Fruit fly (Drosophila melanogaster) whole organism, embryonic: ENCODE data around the gene Calr.

Experiments
- CG10267 ChIP-seq: fragments of 200-800 bp; sonication (Bioruptor generic); optimal IDR thresholded peaks from 2 replicates; lab custom pipeline; 2018; ENCODE audit warnings: missing biosample characterization, mild to moderate bottlenecking, missing genetic modification characterization, moderate library complexity
- CG10274 ChIP-seq: fragments of 200-800 bp; sonication (Bioruptor generic); optimal IDR thresholded peaks from 3 replicates; lab custom pipeline; 2017; ENCODE audit warnings: missing biosample characterization, mild to moderate bottlenecking, missing genetic modification characterization
- CG10431 ChIP-seq: fragments of 200-800 bp; sonication (Bioruptor generic); optimal IDR thresholded peaks from 3 replicates; lab custom pipeline; 2018; ENCODE audit warnings: missing biosample characterization, mild to moderate bottlenecking, missing genetic modification characterization
- CG12659 ChIP-seq: fragments of 200-800 bp; sonication (Bioruptor generic); optimal IDR thresholded peaks from 3 replicates; lab custom pipeline; 2017; ENCODE audit warnings: mild to moderate bottlenecking, missing biosample characterization, missing genetic modification reagents, missing genetic modification characterization
- CG13775 ChIP-seq: fragments of 200-800 bp; sonication (Bioruptor generic); optimal IDR thresholded peaks from 3 replicates; lab custom pipeline; 2017; ENCODE audit warnings: missing biosample characterization, mild to moderate bottlenecking, missing genetic modification characterization
- CG13894 ChIP-seq: fragments of 200-800 bp; sonication (Bioruptor generic); optimal IDR thresholded peaks from 3 replicates; lab custom pipeline; 2018; ENCODE audit warnings: missing biosample characterization, mild to moderate bottlenecking, missing genetic modification characterization, moderate library complexity
- CG14710 ChIP-seq: fragments of 200-800 bp; sonication (Bioruptor generic); optimal IDR thresholded peaks from 3 replicates; lab custom pipeline; 2019; ENCODE audit warnings: missing biosample characterization, mild to moderate bottlenecking, missing genetic modification characterization, moderate library complexity
- CG15269 ChIP-seq: fragments of 200-800 bp; sonication (Bioruptor generic); optimal IDR thresholded peaks from 2 replicates; lab custom pipeline; 2018; ENCODE audit warnings: missing biosample characterization, mild to moderate bottlenecking, missing genetic modification characterization, moderate library complexity
- CG1603 ChIP-seq: fragments of 200-800 bp; sonication (Bioruptor generic); optimal IDR thresholded peaks from 2 replicates; lab custom pipeline; 2019; ENCODE audit warnings: missing biosample characterization, mild to moderate bottlenecking, missing genetic modification characterization, moderate library complexity
- CG16815 ChIP-seq: fragments of 200-800 bp; sonication (Bioruptor generic); optimal IDR thresholded peaks from 3 replicates; lab custom pipeline; 2017; ENCODE audit warnings: missing biosample characterization, mild to moderate bottlenecking, missing genetic modification characterization
- CG17912 ChIP-seq: fragments of 200-800 bp; sonication (Bioruptor generic); optimal IDR thresholded peaks from 2 replicates; lab custom pipeline; 2018; ENCODE audit warnings: missing biosample characterization, mild to moderate bottlenecking, missing genetic modification characterization
- CG1832 ChIP-seq: fragments of 200-800 bp; sonication (Bioruptor generic); optimal IDR thresholded peaks from 2 replicates; lab custom pipeline; 2017; ENCODE audit warnings: missing biosample characterization, mild to moderate bottlenecking, missing genetic modification characterization, inconsistent platforms
- CG33557 ChIP-seq: fragments of 200-800 bp; sonication (Bioruptor generic); optimal IDR thresholded peaks from 2 replicates; lab custom pipeline; 2019; ENCODE audit warnings: missing biosample characterization, mild to moderate bottlenecking, missing genetic modification characterization, moderate library complexity
- CG4730 ChIP-seq: fragments of 200-800 bp; sonication (Bioruptor generic); IDR thresholded peaks from 2 replicates; pipeline ENCODE4 v1.3.6; 2022; ENCODE audit warnings: missing biosample characterization, missing genetic modification characterization
- CG6175 ChIP-seq: fragments of 200-800 bp; sonication (Bioruptor generic); IDR thresholded peaks from 3 replicates; pipeline ENCODE4 v1.3.6; 2022; ENCODE audit warnings: missing biosample characterization, missing genetic modification characterization
- CG6813 ChIP-seq: fragments of 200-800 bp; sonication (Bioruptor generic); optimal IDR thresholded peaks from 2 replicates; lab custom pipeline; 2017; ENCODE audit warnings: missing biosample characterization, missing genetic modification characterization, mild to moderate bottlenecking, moderate library complexity, missing genetic modification reagents
- CG7271 ChIP-seq: fragments of 200-800 bp; sonication (Bioruptor generic); optimal IDR thresholded peaks from 2 replicates; lab custom pipeline; 2018; ENCODE audit warnings: missing biosample characterization, mild to moderate bottlenecking, missing genetic modification characterization, moderate library complexity
- CG7357 ChIP-seq: fragments of 200-800 bp; sonication (Bioruptor generic); IDR thresholded peaks from 3 replicates; pipeline ENCODE4 v1.3.6; 2022; ENCODE audit warnings: missing biosample characterization, missing genetic modification characterization
- CG7372 ChIP-seq: fragments of 200-800 bp; sonication (Bioruptor generic); IDR thresholded peaks from 2 replicates; pipeline ENCODE4 v1.3.6; 2022; ENCODE audit warnings: missing biosample characterization, missing genetic modification characterization
- CG8290 ChIP-seq, 3 experiments: fragments of 200-800 bp; sonication (Bioruptor generic); optimal IDR thresholded peaks; 2 replicates each; lab custom pipeline; 2016 to 2019; ENCODE audit warnings: missing biosample characterization in 3 of 3, missing genetic modification characterization in 3 of 3, mild to moderate bottlenecking in 2 of 3, moderate library complexity in 1 of 3
- CG8359 ChIP-seq: fragments of 200-800 bp; sonication (Bioruptor generic); optimal IDR thresholded peaks from 2 replicates; lab custom pipeline; 2017; ENCODE audit warnings: missing biosample characterization, mild to moderate bottlenecking, missing genetic modification characterization, borderline replicate concordance
- CG8388 ChIP-seq: fragments of 200-800 bp; sonication (Bioruptor generic); optimal IDR thresholded peaks from 2 replicates; lab custom pipeline; 2019; ENCODE audit warnings: missing biosample characterization, mild to moderate bottlenecking, missing genetic modification characterization, moderate library complexity
- D ChIP-seq, 2 experiments: fragments of 200-800 bp in 1 of 2; fragments of >200 bp in 1 of 2; sonication (Bioruptor generic) in 1 of 2; optimal IDR thresholded peaks; 2 replicates in 1 of 2; 3 replicates in 1 of 2; lab custom pipeline; 2017; ENCODE audit warnings: mild to moderate bottlenecking in 1 of 2, missing biosample characterization in 1 of 2, missing genetic modification characterization in 1 of 2, missing genetic modification reagents in 1 of 2
- Deaf1 ChIP-seq: fragments of 200-800 bp; optimal IDR thresholded peaks from 3 replicates; lab custom pipeline; 2019; ENCODE audit warnings: missing biosample characterization, mild to moderate bottlenecking, missing genetic modification characterization, moderate library complexity
- Dek ChIP-seq: fragments of 200-800 bp; sonication (Bioruptor generic); optimal IDR thresholded peaks from 3 replicates; lab custom pipeline; 2019; ENCODE audit warnings: missing biosample characterization, mild to moderate bottlenecking, missing genetic modification characterization, moderate library complexity
- Dp ChIP-seq: fragments of 200-800 bp; sonication (Bioruptor generic); optimal IDR thresholded peaks from 2 replicates; lab custom pipeline; 2018; ENCODE audit warnings: missing biosample characterization, mild to moderate bottlenecking, missing genetic modification characterization, moderate library complexity
- Fer2 ChIP-seq: fragments of 200-800 bp; sonication (Bioruptor generic); optimal IDR thresholded peaks from 2 replicates; lab custom pipeline; 2018; ENCODE audit warnings: missing biosample characterization, mild to moderate bottlenecking, missing genetic modification characterization, moderate library complexity
- Jarid2 ChIP-seq: fragments of 200-800 bp; sonication (Bioruptor generic); optimal IDR thresholded peaks from 3 replicates; lab custom pipeline; 2017; ENCODE audit warnings: mild to moderate bottlenecking, missing biosample characterization, missing genetic modification reagents, missing genetic modification characterization
- Lim3 ChIP-seq: fragments of 200-800 bp; sonication (Bioruptor generic); IDR thresholded peaks from 2 replicates; pipeline ENCODE4 v1.3.6; 2022; ENCODE audit warnings: missing biosample characterization, missing genetic modification characterization
- MESR4 ChIP-seq: fragments of 200-800 bp; sonication (Bioruptor generic); optimal IDR thresholded peaks from 2 replicates; lab custom pipeline; 2018; ENCODE audit warnings: missing biosample characterization, mild to moderate bottlenecking, missing genetic modification characterization, moderate library complexity
- Med ChIP-seq: fragments of 200-800 bp; sonication (Bioruptor generic); peaks from one replicate; lab custom pipeline; 2016; ENCODE audit warnings: missing biosample characterization, missing genetic modification characterization, mild to moderate bottlenecking, inconsistent platforms, moderate library complexity
- YL-1 ChIP-seq: fragments of 200-800 bp; sonication (Bioruptor generic); optimal IDR thresholded peaks from 3 replicates; lab custom pipeline; 2017; ENCODE audit warnings: missing biosample characterization, mild to moderate bottlenecking, missing genetic modification characterization
- abd-A ChIP-seq: fragments of 200-800 bp; sonication (Bioruptor generic); optimal IDR thresholded peaks from 3 replicates; lab custom pipeline; 2019; ENCODE audit warnings: missing biosample characterization, mild to moderate bottlenecking, missing genetic modification characterization, moderate library complexity
- cato ChIP-seq: fragments of 200-800 bp; sonication (Bioruptor generic); optimal IDR thresholded peaks from 2 replicates; lab custom pipeline; 2016; ENCODE audit warnings: missing biosample characterization, missing genetic modification characterization, borderline replicate concordance
- dm ChIP-seq: fragments of 200-800 bp; sonication (Bioruptor generic); optimal IDR thresholded peaks from 3 replicates; lab custom pipeline; 2016; ENCODE audit warnings: missing biosample characterization, missing genetic modification characterization
- ems ChIP-seq: fragments of 200-800 bp; sonication (Bioruptor generic); optimal IDR thresholded peaks from 3 replicates; lab custom pipeline; 2016; ENCODE audit warnings: missing biosample characterization, missing genetic modification characterization
- fd96Cb ChIP-seq: fragments of 200-800 bp; sonication (Bioruptor generic); optimal IDR thresholded peaks from 2 replicates; lab custom pipeline; 2018; ENCODE audit warnings: missing biosample characterization, mild to moderate bottlenecking, missing genetic modification characterization, moderate library complexity
- gro ChIP-seq: fragments of 200-800 bp; sonication (Bioruptor generic); optimal IDR thresholded peaks from 2 replicates; lab custom pipeline; 2016; ENCODE audit warnings: missing biosample characterization, missing genetic modification characterization
- ind ChIP-seq: fragments of 200-800 bp; sonication (Bioruptor generic); optimal IDR thresholded peaks from 3 replicates; lab custom pipeline; 2016; ENCODE audit warnings: missing biosample characterization, missing genetic modification characterization
- kay ChIP-seq: fragments of 200-800 bp; sonication (Bioruptor generic); optimal IDR thresholded peaks from 2 replicates; lab custom pipeline; 2016; ENCODE audit warnings: missing biosample characterization, missing genetic modification characterization
- klu ChIP-seq: fragments of 200-800 bp; sonication (Bioruptor generic); IDR thresholded peaks from 2 replicates; pipeline ENCODE4 v1.3.6; 2022; ENCODE audit warnings: missing biosample characterization, missing genetic modification characterization
- lmd ChIP-seq: fragments of 200-800 bp; sonication (Bioruptor generic); IDR thresholded peaks from 2 replicates; pipeline ENCODE4 v1.3.6; 2022; ENCODE audit warnings: missing biosample characterization, missing genetic modification characterization
- mirr ChIP-seq: fragments of 200-800 bp; sonication (Bioruptor generic); optimal IDR thresholded peaks from 3 replicates; lab custom pipeline; 2018; ENCODE audit warnings: missing biosample characterization, mild to moderate bottlenecking, missing genetic modification characterization
- nmo ChIP-seq: fragments of 200-800 bp; sonication (Bioruptor generic); optimal IDR thresholded peaks from 2 replicates; lab custom pipeline; 2018; ENCODE audit warnings: missing biosample characterization, mild to moderate bottlenecking, missing genetic modification characterization, moderate library complexity
- sens-2 ChIP-seq: fragments of 200-800 bp; sonication (Bioruptor generic); IDR thresholded peaks from 2 replicates; pipeline ENCODE4 v1.3.6; 2022; ENCODE audit warnings: missing biosample characterization, missing genetic modification characterization
- sima ChIP-seq: fragments of 200-800 bp; sonication (Bioruptor generic); optimal IDR thresholded peaks from 2 replicates; lab custom pipeline; 2016; ENCODE audit warnings: missing biosample characterization, missing genetic modification characterization
- tup ChIP-seq: fragments of 200-800 bp; sonication (Bioruptor generic); optimal IDR thresholded peaks from 2 replicates; lab custom pipeline; 2016; ENCODE audit warnings: missing biosample characterization, mild to moderate bottlenecking, missing genetic modification characterization, moderate library complexity
- unpg ChIP-seq: fragments of 200-800 bp; sonication (Bioruptor generic); optimal IDR thresholded peaks from 3 replicates; lab custom pipeline; 2018; ENCODE audit warnings: missing biosample characterization, mild to moderate bottlenecking, missing genetic modification characterization, moderate library complexity
- zen2 ChIP-seq: fragments of 200-800 bp; sonication (Bioruptor generic); IDR thresholded peaks from 3 replicates; pipeline ENCODE4 v1.3.6; 2022; ENCODE audit warnings: missing biosample characterization, missing genetic modification characterization; ENCODE audit not compliant: partially characterized antibody

Calr gene

dm6 chr3R:9628607-9629006, 2.0 kb downstream of the Calr start (continued):
- peak; percentile 3 for TF ChIP-seq CG10267
- TF ChIP-seq CG10274 = no peak
- TF ChIP-seq CG14710 (tag; lab: Kevin White, UChicago) = peak; percentile 59
- TF ChIP-seq Lim3 (GFP tag; lab: Robert Waterston, UW) = no peak
- no peak for TF ChIP-seq CG10431 (GFP tag; lab: Kevin White, UChicago)
- no peak for TF ChIP-seq cato
- TF ChIP-seq D (optimal IDR thresholded peaks at IDR 0.05; lab: Kevin White, UChicago) = no peak
- TF ChIP-seq D (GFP tag; optimal IDR thresholded peaks at IDR 0.05; lab: Kevin White, UChicago) = no peak
- no peak for TF ChIP-seq Dek (tag; lab: Kevin White, UChicago)
- no peak for TF ChIP-seq CG13894 (tag; lab: Kevin White, UChicago)
- TF ChIP-seq CG8290 (GFP tag; optimal IDR thresholded peaks at IDR 0.05; lab: Kevin White, UChicago) = no peak
- peak in 1 of 2 experiments; percentile 13 for TF ChIP-seq CG8290 (tag; optimal IDR thresholded peaks at IDR 0.05; lab: Kevin White, UChicago)
- no peak for TF ChIP-seq CG7357 (GFP tag; lab: Robert Waterston, UW)
- no peak for TF ChIP-seq abd-A (tag; lab: Kevin White, UChicago)
- TF ChIP-seq sima (GFP tag; lab: Kevin White, UChicago) = no peak
- TF ChIP-seq kay = no peak
- no peak for TF ChIP-seq CG7271 (tag; lab: Kevin White, UChicago)
- no peak for TF ChIP-seq Jarid2 (GFP tag; lab: Kevin White, UChicago)
- TF ChIP-seq YL-1 (GFP tag; lab: Kevin White, UChicago) = peak; percentile 80
- TF ChIP-seq CG13775 (GFP tag; lab: Kevin White, UChicago) = no peak
- no peak for TF ChIP-seq CG6813 (GFP tag; lab: Kevin White, UChicago)
- TF ChIP-seq CG6175 = no peak
- TF ChIP-seq CG33557 (GFP tag; lab: Kevin White, UChicago) = no peak
- no peak for TF ChIP-seq Fer2 (tag; lab: Kevin White, UChicago)
- peak; percentile 8 for TF ChIP-seq MESR4 (GFP tag; lab: Kevin White, UChicago)
- TF ChIP-seq mirr (GFP tag; lab: Kevin White, UChicago) = no peak
- no peak for TF ChIP-seq ems (GFP tag; lab: Kevin White, UChicago)
- no peak for TF ChIP-seq CG17912 (GFP tag; lab: Kevin White, UChicago)
- peak; percentile 66 for TF ChIP-seq dm
- peak; percentile 61 for TF ChIP-seq Dp (GFP tag; lab: Kevin White, UChicago)
- TF ChIP-seq sens-2 (GFP tag; lab: Robert Waterston, UW) = no peak
- TF ChIP-seq CG8359 (GFP tag; lab: Kevin White, UChicago) = no peak
- TF ChIP-seq tup (GFP tag; lab: Kevin White, UChicago) = no peak
- no peak for TF ChIP-seq CG12659
- no peak for TF ChIP-seq Med (GFP tag; lab: Kevin White, UChicago)
- no peak for TF ChIP-seq ind (GFP tag; lab: Kevin White, UChicago)
- TF ChIP-seq CG16815 (GFP tag; lab: Kevin White, UChicago) = no peak
- no peak for TF ChIP-seq klu (GFP tag; lab: Robert Waterston, UW)
- no peak for TF ChIP-seq lmd (GFP tag; lab: Robert Waterston, UW)
- no peak for TF ChIP-seq CG4730 (GFP tag; lab: Robert Waterston, UW)
- no peak for TF ChIP-seq CG8388 (GFP tag; lab: Kevin White, UChicago)
- no peak for TF ChIP-seq unpg (GFP tag; lab: Kevin White, UChicago)
- no peak for TF ChIP-seq CG7372 (GFP tag; lab: Robert Waterston, UW)
- peak; percentile 4 for TF ChIP-seq gro (GFP tag; lab: Kevin White, UChicago)
- TF ChIP-seq nmo (GFP tag; lab: Kevin White, UChicago) = no peak
- peak; percentile 56 for TF ChIP-seq CG1603
- TF ChIP-seq zen2 = no peak; the same call in 1 of the 3 replicates
- no peak for TF ChIP-seq CG1832 (GFP tag; lab: Kevin White, UChicago)
- TF ChIP-seq Deaf1 (tag; lab: Kevin White, UChicago) = no peak
- no peak for TF ChIP-seq fd96Cb
- no peak for TF ChIP-seq CG15269 (tag; lab: Kevin White, UChicago)
